Fruit fly (Drosophila melanogaster) whole organism, embryonic: Measurements from ENCODE around the gene kin17.

Experiments used
- exex ChIP-seq: fragments of 200-800 bp; sonication (Bioruptor generic); optimal IDR thresholded peaks from 4 replicates; lab custom pipeline; 2018; ENCODE audit warnings: missing biosample characterization, mild to moderate bottlenecking, missing genetic modification characterization, moderate library complexity
- org-1 ChIP-seq: fragments of 200-800 bp; sonication (Bioruptor generic); optimal IDR thresholded peaks from 2 replicates; lab custom pipeline; 2017; ENCODE audit warnings: missing biosample characterization, missing genetic modification characterization

dm6 chr3L:20366674-20367372 is 10.2 kb downstream of the kin17 start, which contains the start of the genes Toll-9 and in:
- TF ChIP-seq org-1 (GFP tag; lab: Kevin White, UChicago) (no peak), exex (tag; lab: Kevin White, UChicago) (no peak)
